Worm (Caenorhabditis elegans): ENCODE results near the gene gst-27.

The gst-27 gene

ce11 chrII:15135886-15136285, 29.6 kb downstream of the gst-27 start, which contains the start of gene Y53F4B.25:
Y53F4B.25 (plus strand) TSS chrII:15136186.
- TF ChIP-seq unc-62 (GFP tag; optimal IDR thresholded peaks at IDR 0.05): no peak

ce11 chrII:15134332-15134731, 31.2 kb downstream of the gst-27 start, which contains the start of gene Y53F4B.24:
Y53F4B.24 (minus strand) TSS chrII:15134432.
- TF ChIP-seq unc-62 (GFP tag; optimal IDR thresholded peaks at IDR 0.05): no peak

- TF ChIP-seq unc-62 (GFP tag; optimal IDR thresholded peaks at IDR 0.05): no peak
Measured at ce11 chrII:15130512-15130911, 35.0 kb downstream of the gst-27 start, which contains the start of gene Y53F4B.62. Y53F4B.62 (minus strand) TSS chrII:15130612.

ce11 chrII:15124193-15124592, 41.3 kb downstream of the gst-27 start, which contains the start of gene Y53F4B.23:
Y53F4B.23 (plus strand) TSS chrII:15124504.
- no peak for TF ChIP-seq unc-62 (GFP tag; optimal IDR thresholded peaks at IDR 0.05)

DNA sequence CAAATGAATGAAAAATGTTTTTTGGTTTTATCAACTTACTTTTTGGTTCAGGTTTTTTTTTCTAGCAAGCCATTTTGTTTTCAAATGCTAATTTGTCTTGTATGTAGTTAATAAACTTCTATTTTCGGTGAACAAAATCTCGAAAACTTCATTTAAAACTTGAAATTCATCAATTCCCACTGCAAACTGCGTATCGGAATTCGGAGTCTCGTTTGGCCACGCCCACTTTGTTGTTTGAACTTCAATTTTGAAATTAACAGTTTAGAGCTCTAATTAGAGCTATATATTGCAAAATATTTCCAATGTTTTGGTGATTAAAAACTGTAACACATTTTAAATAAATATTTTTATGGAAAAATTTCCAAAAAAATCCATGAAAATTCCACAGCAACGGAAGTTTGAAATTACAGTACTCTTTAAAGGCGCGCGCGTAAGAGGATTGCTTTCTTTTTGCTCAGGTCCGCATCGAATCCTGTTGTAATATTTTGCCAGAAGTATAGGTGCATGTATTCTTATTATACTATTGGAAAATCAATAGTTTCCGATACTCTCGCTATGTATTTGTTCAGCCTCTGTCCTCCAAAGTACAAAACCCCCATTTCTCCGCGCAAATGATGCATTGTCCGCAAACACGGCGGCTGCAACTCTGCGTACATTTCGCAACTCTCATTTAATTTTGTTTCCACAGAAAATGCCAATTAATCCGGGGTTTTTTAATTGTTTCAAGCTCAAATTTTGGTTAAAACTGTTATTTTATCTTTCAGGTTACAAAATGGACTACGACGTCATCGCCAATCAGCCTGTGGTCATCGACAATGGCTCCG, 45.8 kb downstream of the gst-27 start, which contains the start of gene arp-1:
Gene arp-1 (plus strand): TSS at position 765 of the 824 bp plus-strand sequence.
- TF ChIP-seq unc-62 (GFP tag; optimal IDR thresholded peaks at IDR 0.05): no peak
